Fruit fly (Drosophila melanogaster) whole organism: ENCODE results near the gene Acp65Aa.

Experiments
- CG8478 ChIP-seq: fragments of >200 bp; optimal IDR thresholded peaks from 2 replicates; lab custom pipeline; 2018; ENCODE audit warnings: inconsistent platforms
- Dll ChIP-seq: fragments of >200 bp; optimal IDR thresholded peaks from 2 replicates; lab custom pipeline; 2017
- EcR ChIP-seq, 2 experiments: fragments of >200 bp; optimal IDR thresholded peaks; 2 replicates each; lab custom pipeline; 2017; ENCODE audit warnings: missing biosample characterization in 2 of 2, missing genetic modification characterization in 2 of 2, missing genetic modification reagents in 2 of 2
- pan ChIP-seq: fragments of >200 bp; optimal IDR thresholded peaks from 2 replicates; lab custom pipeline; 2017
- psq ChIP-seq: fragments of >200 bp; optimal IDR thresholded peaks from 2 replicates; lab custom pipeline; 2017
- usp ChIP-seq: fragments of >200 bp; optimal IDR thresholded peaks from 2 replicates; lab custom pipeline; 2017; ENCODE audit warnings: missing biosample characterization, missing genetic modification characterization, mixed read lengths

Gene Acp65Aa

DNA sequence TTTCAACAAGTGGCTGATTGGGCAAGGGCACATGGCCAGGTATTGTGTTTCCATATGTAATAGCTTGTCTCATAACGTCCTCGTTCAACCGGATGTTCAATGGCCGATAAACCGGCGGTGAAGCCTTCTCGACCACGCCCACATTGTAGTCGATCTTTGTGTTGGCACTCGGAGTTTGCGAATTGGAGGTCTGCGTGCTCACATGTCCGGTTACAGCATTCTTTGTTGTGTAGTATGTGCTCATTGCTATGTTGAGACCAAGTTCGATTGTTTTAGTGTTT is 27.2 kb downstream of the Acp65Aa start:
- no peak for TF ChIP-seq EcR (GFP tag; optimal IDR thresholded peaks at IDR 0.05; lab: Kevin White, UChicago)
- TF ChIP-seq CG8478 (lab: Kevin White, UChicago), result no peak
- no peak for TF ChIP-seq pan (lab: Kevin White, UChicago)
- no peak for TF ChIP-seq usp (GFP tag; lab: Kevin White, UChicago)
- TF ChIP-seq psq (lab: Kevin White, UChicago), result no peak
- TF ChIP-seq Dll (lab: Kevin White, UChicago), result no peak

DNA sequence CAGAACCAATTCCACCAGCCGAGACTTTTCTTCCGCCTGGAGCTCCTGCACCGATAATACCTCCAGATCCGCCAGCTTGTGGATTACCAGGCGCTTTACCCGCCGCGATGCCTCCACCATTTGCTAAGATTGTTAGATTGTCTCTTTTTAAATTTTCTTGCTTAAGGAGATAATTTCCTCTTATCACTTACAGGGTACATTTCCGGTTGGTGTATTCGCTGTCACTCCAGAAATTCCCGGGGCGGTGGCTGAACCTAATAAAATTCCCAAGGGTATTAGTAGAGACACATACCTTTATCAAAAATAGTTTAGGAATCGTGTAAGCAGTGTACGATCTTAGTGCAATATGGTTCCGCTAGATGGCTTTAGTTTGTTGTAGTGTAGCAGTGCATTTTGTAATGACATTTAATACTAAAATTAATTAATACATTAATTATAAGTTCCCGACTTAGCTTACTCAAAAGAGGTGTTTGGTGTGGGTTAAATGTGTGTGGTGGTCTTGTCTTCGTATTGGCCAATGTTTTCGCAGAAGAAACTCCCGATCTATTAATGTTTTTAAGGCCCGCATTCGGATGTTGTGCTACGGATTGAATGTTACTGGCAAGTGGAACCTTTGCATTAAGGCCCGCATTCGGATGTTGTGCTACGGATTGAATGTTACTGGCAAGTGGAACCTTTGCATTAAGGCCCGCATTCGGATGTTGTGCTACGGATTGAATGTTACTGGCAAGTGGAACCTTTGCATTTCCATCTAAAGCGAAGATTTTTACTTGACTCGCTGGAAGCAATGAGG is 27.7 kb downstream of the Acp65Aa start:
- no peak for TF ChIP-seq pan (lab: Kevin White, UChicago)
- no peak for TF ChIP-seq Dll (lab: Kevin White, UChicago)
- no peak for TF ChIP-seq CG8478 (lab: Kevin White, UChicago)
- TF ChIP-seq psq (lab: Kevin White, UChicago), result no peak
- no peak for TF ChIP-seq usp (GFP tag; lab: Kevin White, UChicago)
- TF ChIP-seq EcR (GFP tag; optimal IDR thresholded peaks at IDR 0.05; lab: Kevin White, UChicago), result no peak

DNA sequence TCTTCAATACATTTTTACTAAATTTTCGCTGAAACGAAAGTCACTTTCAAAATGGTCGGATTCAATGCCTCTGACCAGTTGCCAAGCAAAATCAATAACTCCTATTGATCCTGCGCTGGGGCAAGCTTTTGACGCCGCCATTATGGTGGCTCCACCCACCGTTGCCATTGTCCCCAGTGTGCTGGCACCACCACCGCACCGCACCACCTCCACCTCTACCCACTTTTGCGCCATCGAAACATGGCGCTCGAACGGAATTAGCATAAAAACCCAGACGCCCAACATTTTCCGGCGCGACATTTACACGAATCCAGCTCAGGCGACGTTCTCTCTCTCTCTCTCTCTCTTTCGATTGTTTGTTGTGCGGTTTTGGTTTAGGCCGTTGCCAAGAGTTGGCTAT is 35.7 kb downstream of the Acp65Aa start:
- no peak for TF ChIP-seq EcR (GFP tag; optimal IDR thresholded peaks at IDR 0.05; lab: Kevin White, UChicago)
- no peak for TF ChIP-seq CG8478 (lab: Kevin White, UChicago)
- no peak for TF ChIP-seq pan (lab: Kevin White, UChicago)
- no peak for TF ChIP-seq usp (GFP tag; lab: Kevin White, UChicago)
- TF ChIP-seq psq (lab: Kevin White, UChicago), result no peak
- no peak for TF ChIP-seq Dll (lab: Kevin White, UChicago)

DNA sequence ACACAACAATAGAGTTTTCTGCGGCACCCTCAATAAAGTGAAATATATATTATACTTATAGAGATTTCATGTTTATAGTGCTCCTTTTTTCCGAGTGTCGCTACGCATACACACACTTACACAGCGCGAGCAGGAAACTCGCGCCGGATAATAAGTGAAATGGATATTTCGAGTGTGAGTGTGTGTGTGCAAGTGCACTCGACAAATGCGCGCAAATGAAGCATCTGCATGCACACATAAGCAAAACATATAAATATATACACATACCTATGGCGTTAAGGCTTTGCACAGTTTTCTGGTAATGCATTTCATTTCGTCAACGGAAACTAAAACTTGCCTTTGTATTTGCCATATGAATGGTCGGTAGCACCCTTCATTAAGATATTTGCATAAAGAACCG is 37.0 kb downstream of the Acp65Aa start:
- TF ChIP-seq pan (lab: Kevin White, UChicago), result no peak
- no peak for TF ChIP-seq CG8478 (lab: Kevin White, UChicago)
- TF ChIP-seq psq (lab: Kevin White, UChicago), result no peak
- TF ChIP-seq EcR (GFP tag; optimal IDR thresholded peaks at IDR 0.05; lab: Kevin White, UChicago), result no peak
- no peak for TF ChIP-seq usp (GFP tag; lab: Kevin White, UChicago)
- no peak for TF ChIP-seq Dll (lab: Kevin White, UChicago)

DNA sequence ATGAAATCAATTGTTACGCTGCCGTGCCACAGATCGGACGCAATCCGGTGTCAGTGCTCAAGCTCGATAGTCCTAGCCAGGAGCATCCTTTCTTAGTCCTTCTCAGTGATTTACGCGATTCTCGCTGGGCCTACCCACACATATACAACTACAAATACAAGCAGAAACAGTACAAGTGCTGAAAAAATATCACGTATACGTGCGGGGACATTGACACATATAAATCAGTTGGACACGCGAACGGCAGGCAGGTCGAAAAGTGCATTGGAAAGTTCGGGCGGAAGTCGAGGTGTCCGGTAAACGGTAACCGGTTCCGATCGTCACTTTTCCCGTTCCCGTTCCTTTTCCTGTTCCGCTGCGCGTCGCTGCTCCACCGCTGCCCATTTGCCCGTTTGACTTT is 41.1 kb downstream of the Acp65Aa start:
- TF ChIP-seq pan (lab: Kevin White, UChicago), result no peak
- TF ChIP-seq usp (GFP tag; lab: Kevin White, UChicago), result no peak
- no peak for TF ChIP-seq psq (lab: Kevin White, UChicago)
- TF ChIP-seq Dll (lab: Kevin White, UChicago), result no peak
- no peak for TF ChIP-seq CG8478 (lab: Kevin White, UChicago)
- TF ChIP-seq EcR (GFP tag; optimal IDR thresholded peaks at IDR 0.05; lab: Kevin White, UChicago), result no peak

DNA sequence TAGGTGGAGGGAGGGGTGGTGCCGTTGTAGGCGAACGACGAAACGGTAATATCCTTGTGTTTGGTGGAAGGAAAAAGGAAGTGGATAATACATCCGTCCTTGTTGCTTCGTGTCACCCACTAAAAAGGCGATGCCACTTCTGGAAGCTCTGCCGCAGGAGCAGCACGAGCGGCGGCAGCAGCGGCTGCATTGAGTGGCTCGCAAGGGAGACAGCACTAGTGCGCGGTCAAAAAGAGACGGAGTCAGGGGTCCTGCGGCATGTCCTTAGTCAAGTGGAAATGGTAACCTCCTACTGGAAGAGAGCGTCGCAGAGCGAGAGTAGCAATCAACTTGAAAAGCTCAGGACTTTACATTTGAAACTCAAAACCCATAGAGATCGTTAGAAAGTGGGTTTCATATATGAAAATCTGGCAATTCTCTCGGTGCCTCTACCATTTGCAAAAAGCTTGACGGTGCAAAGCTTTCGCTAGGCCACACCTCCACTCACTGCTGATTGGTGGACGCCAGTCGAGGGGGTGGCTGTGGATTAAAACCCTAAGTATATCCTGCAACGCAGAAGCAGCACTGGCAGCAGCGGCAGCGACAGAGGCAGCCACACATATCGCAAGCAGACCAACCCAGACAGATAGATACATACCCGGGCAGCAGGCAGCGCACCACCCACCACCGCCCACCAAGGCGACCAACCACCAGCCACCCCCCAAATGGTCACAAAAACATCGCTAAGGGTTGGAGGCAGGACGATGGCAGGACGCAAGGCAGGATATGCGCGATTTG is 41.7 kb downstream of the Acp65Aa start:
- TF ChIP-seq psq (lab: Kevin White, UChicago) (no peak), Dll (lab: Kevin White, UChicago) (no peak), EcR (GFP tag; optimal IDR thresholded peaks at IDR 0.05; lab: Kevin White, UChicago) (no peak), pan (lab: Kevin White, UChicago) (no peak), CG8478 (lab: Kevin White, UChicago) (no peak), usp (GFP tag; lab: Kevin White, UChicago) (no peak)

DNA sequence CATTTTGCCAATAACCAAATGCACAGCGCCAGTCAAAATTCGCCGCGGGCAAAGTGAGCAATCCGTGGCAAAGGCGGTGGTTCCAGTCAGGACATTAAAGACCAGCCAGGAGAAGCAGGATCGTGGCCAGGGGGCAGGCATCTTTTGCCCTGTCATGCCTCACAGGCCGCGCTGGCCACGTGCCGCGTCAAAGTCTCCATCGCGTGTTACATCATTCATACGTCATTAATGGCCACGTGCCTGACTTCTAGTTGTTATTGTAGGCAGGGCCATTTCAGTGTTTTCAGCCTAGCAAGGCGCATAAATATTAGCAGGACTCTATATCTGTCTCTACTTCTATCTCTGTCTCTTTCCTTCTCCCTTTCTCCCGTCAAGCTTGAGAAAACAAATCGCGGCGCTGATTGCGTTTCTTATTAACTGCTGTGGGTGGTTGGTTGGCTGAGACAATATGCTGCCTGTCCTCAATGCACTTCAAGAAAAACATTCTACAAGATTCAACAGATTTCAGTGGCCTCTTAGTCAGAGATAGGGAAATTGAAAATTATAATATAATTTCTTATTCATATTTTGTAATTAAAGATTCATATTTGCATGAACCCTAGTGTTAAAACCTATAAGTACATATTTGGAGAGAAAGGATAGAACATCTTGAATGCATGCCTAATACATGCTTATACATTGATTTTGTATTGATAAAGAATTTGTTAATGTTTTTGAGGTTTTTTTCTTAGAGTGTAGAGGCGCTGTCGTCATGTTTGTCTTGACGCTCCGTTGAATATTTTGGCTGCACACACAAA is 44.1 kb downstream of the Acp65Aa start:
- no peak for TF ChIP-seq Dll (lab: Kevin White, UChicago)
- TF ChIP-seq CG8478 (lab: Kevin White, UChicago), result no peak
- TF ChIP-seq usp (GFP tag; lab: Kevin White, UChicago), result no peak
- TF ChIP-seq EcR (GFP tag; optimal IDR thresholded peaks at IDR 0.05; lab: Kevin White, UChicago), result no peak
- no peak for TF ChIP-seq psq (lab: Kevin White, UChicago)
- TF ChIP-seq pan (lab: Kevin White, UChicago), result no peak

DNA sequence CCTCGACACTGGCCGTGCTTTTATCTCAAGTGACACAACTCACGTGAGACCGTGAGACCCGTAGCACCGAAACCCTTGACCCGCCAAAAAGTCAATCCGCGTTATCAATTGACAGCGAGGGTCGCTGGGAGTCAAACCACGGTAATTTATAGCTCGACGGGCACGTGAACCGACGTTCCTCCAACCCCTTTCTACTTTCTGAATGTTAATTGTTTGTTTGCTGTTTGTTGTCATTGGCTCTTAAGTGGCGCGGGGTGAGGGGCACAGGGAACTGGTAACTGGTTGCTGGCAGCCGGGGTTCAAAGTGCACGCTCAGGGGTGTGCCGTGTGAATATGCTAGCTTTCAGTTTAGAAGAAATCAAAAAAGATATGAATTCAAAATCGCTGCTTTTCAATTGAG is 45.8 kb downstream of the Acp65Aa start:
- TF ChIP-seq psq (lab: Kevin White, UChicago), result no peak
- TF ChIP-seq pan (lab: Kevin White, UChicago), result no peak
- TF ChIP-seq EcR (GFP tag; optimal IDR thresholded peaks at IDR 0.05; lab: Kevin White, UChicago), result no peak
- no peak for TF ChIP-seq CG8478 (lab: Kevin White, UChicago)
- no peak for TF ChIP-seq usp (GFP tag; lab: Kevin White, UChicago)
- TF ChIP-seq Dll (lab: Kevin White, UChicago), result no peak

DNA sequence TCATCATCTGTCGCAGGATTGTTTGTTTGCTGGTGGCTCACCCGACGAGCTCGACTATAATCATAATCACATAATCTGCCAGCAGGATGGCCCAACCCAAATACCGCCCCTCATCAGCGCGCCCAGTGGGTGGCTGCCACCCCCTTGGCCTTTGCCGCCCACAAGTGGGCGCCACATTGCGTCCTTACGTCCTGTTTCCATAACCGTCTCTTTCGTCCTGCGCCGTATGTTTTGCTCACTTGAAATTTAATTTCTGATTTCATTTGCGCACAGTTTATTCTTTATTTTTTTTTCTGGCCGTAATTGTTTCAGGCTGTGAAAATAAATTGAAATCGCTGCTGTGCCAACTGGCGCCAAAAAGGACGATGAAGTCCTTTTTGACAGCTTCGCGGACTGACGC is 47.1 kb downstream of the Acp65Aa start:
- no peak for TF ChIP-seq EcR (GFP tag; optimal IDR thresholded peaks at IDR 0.05; lab: Kevin White, UChicago)

DNA sequence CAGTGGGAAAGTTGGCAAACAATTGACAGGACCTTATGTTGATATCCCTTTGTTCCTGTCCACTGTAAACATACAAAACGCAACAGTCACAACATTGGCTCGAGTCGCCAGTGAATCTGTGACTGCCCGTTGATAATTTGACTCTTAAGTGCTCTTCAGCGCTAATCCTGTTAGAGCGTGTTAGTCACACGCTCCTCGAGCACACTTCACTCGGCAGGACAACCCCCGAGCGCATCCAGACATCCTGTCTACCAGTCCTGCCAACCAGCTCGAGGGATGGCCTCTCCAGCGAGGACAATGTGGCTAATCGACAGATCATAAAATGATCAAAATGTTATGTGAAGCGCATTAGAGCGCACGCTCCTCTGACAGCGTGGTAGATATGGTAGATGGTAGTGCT is 48.0 kb downstream of the Acp65Aa start:
- TF ChIP-seq pan (lab: Kevin White, UChicago) (no peak), Dll (lab: Kevin White, UChicago) (no peak), psq (lab: Kevin White, UChicago) (no peak), EcR (GFP tag; optimal IDR thresholded peaks at IDR 0.05; lab: Kevin White, UChicago) (no peak), usp (GFP tag; lab: Kevin White, UChicago) (no peak), CG8478 (lab: Kevin White, UChicago) (no peak)

DNA sequence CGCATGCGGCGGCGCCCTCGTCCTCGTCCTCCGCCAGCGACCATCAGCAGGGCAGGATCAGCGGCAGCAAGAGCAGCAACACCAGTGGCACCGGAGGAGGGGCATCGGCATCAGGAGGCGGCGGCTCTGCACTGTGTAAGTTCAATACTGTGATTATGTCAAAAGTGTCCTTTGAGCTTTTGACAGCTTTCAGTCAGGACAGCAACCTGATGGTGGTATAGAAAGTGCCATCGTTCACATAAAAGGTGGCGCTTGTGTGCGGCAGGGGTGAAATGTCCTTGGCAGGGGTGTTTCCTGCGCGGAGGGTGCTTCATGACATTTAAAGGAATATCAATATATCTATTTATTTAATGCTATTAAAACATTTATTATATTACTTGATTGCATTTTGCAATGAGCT is 48.9 kb downstream of the Acp65Aa start:
- no peak for TF ChIP-seq pan (lab: Kevin White, UChicago)
- no peak for TF ChIP-seq Dll (lab: Kevin White, UChicago)
- no peak for TF ChIP-seq EcR (GFP tag; optimal IDR thresholded peaks at IDR 0.05; lab: Kevin White, UChicago)
- TF ChIP-seq usp (GFP tag; lab: Kevin White, UChicago), result no peak
- TF ChIP-seq CG8478 (lab: Kevin White, UChicago), result no peak
- TF ChIP-seq psq (lab: Kevin White, UChicago), result no peak
